Worm (Caenorhabditis elegans): ENCODE results near the gene nrx-1.

The nrx-1 gene

DNA sequence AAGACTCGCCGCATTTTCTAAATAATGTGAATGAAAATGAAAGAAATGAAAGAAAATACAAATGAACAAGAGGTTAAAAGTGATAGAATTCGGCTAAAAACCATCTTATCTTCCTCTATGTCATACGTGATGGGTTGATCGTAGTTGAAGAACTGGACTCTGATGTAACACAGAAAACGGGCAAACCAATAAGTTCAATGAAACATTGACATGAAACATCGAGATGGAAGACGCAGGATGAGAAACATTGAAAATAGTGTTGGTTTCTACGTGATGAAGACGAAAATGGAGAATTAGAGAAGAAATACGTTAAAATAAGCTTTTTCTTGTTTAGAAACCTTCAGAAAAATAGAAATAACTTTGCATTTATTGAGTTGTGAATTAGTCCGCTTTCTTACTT lies 66.2 kb downstream of the nrx-1 start, which contains the start of gene F32D8.12:
Gene F32D8.12, minus strand, starts transcription at position 48 of the 400 bp plus-strand sequence.
- TF ChIP-seq nhr-102 (tag; optimal IDR thresholded peaks at IDR 0.05): no peak
- TF ChIP-seq set-16 (GFP tag; IDR thresholded peaks at IDR 0.05): no peak
- peak; percentile 34 for TF ChIP-seq mep-1 (tag; optimal IDR thresholded peaks at IDR 0.05)
- no peak for TF ChIP-seq T26A8.4 (GFP tag; IDR thresholded peaks at IDR 0.05)
- TF ChIP-seq nhr-6 (tag; optimal IDR thresholded peaks at IDR 0.05): no peak
- TF ChIP-seq nhr-76 (tag; optimal IDR thresholded peaks at IDR 0.05): no peak
- peak; percentile 6 for TF ChIP-seq nhr-48 (tag; optimal IDR thresholded peaks at IDR 0.05)
- no peak for TF ChIP-seq fkh-10 (GFP tag; optimal IDR thresholded peaks at IDR 0.05)
- no peak for TF ChIP-seq F26F4.8 (GFP tag; conservative IDR thresholded peaks at IDR 0.05)
- TF ChIP-seq pha-4 (GFP tag; IDR thresholded peaks at IDR 0.05): no peak
- no peak for TF ChIP-seq pha-4 (tag; optimal IDR thresholded peaks at IDR 0.05)
- no peak for TF ChIP-seq gei-8 (GFP tag; optimal IDR thresholded peaks at IDR 0.05)
- TF ChIP-seq lin-38 (GFP tag; IDR thresholded peaks at IDR 0.05): peak; percentile 48; the same call in 1 of the 2 replicates
- no peak for TF ChIP-seq unc-39 (tag; optimal IDR thresholded peaks at IDR 0.05)
- TF ChIP-seq nhr-42 (GFP tag; IDR thresholded peaks at IDR 0.05): no peak
- peak in 1 of 2 experiments; percentile 85 for TF ChIP-seq hif-1 (tag; optimal IDR thresholded peaks at IDR 0.05)
- no peak for TF ChIP-seq ces-1 (GFP tag; optimal IDR thresholded peaks at IDR 0.05)
- no peak for TF ChIP-seq ceh-62 (tag; optimal IDR thresholded peaks at IDR 0.05)
- TF ChIP-seq daf-8 (GFP tag; IDR thresholded peaks at IDR 0.05): no peak
- TF ChIP-seq R02D3.7 (tag; optimal IDR thresholded peaks at IDR 0.05): no peak
- peak; percentile 45 for TF ChIP-seq hlh-11 (tag; optimal IDR thresholded peaks at IDR 0.05)
- TF ChIP-seq zfp-3 (GFP tag; conservative IDR thresholded peaks at IDR 0.05): no peak
- no peak for TF ChIP-seq lin-39 (tag; optimal IDR thresholded peaks at IDR 0.05)
- TF ChIP-seq fos-1 (tag; optimal IDR thresholded peaks at IDR 0.05): no peak
- no peak for TF ChIP-seq ZK546.5 (tag; optimal IDR thresholded peaks at IDR 0.05)
- TF ChIP-seq Y48G9A.11 (GFP tag; IDR thresholded peaks at IDR 0.05): no peak
- TF ChIP-seq hlh-30 (tag; optimal IDR thresholded peaks at IDR 0.05; ENCODE audit: insufficient read depth): peak; percentile 39
- no peak for TF ChIP-seq ztf-7 (tag; optimal IDR thresholded peaks at IDR 0.05)
- TF ChIP-seq dmd-6 (GFP tag; IDR thresholded peaks at IDR 0.05): peak; percentile 58
- no peak for TF ChIP-seq nhr-111 (GFP tag; optimal IDR thresholded peaks at IDR 0.05)
- 0 out of 2 replicates have a peak, but pooled peaks have one; percentile 17 for TF ChIP-seq ctbp-1 (GFP tag; IDR thresholded peaks at IDR 0.05)
- peak; percentile 47 for TF ChIP-seq nhr-11 (tag; optimal IDR thresholded peaks at IDR 0.05)
- TF ChIP-seq duxl-1 (tag; optimal IDR thresholded peaks at IDR 0.05; ENCODE audit: poor library complexity): peak; percentile 13
- TF ChIP-seq tag-97 (GFP tag; IDR thresholded peaks at IDR 0.05): no peak
- no peak for TF ChIP-seq jun-1 (tag; optimal IDR thresholded peaks at IDR 0.05)
- no peak for TF ChIP-seq saeg-2 (GFP tag; IDR thresholded peaks at IDR 0.05)
- TF ChIP-seq nhr-25 (tag; optimal IDR thresholded peaks at IDR 0.05; ENCODE audit: borderline replicate concordance, insufficient read depth): no peak
- TF ChIP-seq nhr-28 (tag; optimal IDR thresholded peaks at IDR 0.05): peak; percentile 73
- no peak for TF ChIP-seq dpl-1 (GFP tag; optimal IDR thresholded peaks at IDR 0.05)
- no peak for TF ChIP-seq Y5F2A.4 (GFP tag; optimal IDR thresholded peaks at IDR 0.05)
- TF ChIP-seq mes-2 (tag; optimal IDR thresholded peaks at IDR 0.05; ENCODE audit: poor library complexity, severe bottlenecking): peak; percentile 59
- no peak for TF ChIP-seq snpc-4 (tag; optimal IDR thresholded peaks at IDR 0.05)
- peak in 1 of 2 experiments; percentile 97 for TF ChIP-seq unc-62 (GFP tag; optimal IDR thresholded peaks at IDR 0.05 in 1 of 2)
- no peak for TF ChIP-seq unc-62 (tag; optimal IDR thresholded peaks at IDR 0.05)
- TF ChIP-seq aha-1 (tag): peak; percentile 56
- no peak for TF ChIP-seq madf-5 (GFP tag; IDR thresholded peaks at IDR 0.05)
- TF ChIP-seq nhr-77 (tag; optimal IDR thresholded peaks at IDR 0.05): peak; percentile 22
- no peak for TF ChIP-seq ceh-28 (tag; optimal IDR thresholded peaks at IDR 0.05)
- no peak for TF ChIP-seq spr-3 (GFP tag; optimal IDR thresholded peaks at IDR 0.05)
- no peak for TF ChIP-seq D1046.2 (GFP tag; IDR thresholded peaks at IDR 0.05)
- no peak for TF ChIP-seq sdz-12 (GFP tag; optimal IDR thresholded peaks at IDR 0.05)
- TF ChIP-seq nhr-10 (tag; optimal IDR thresholded peaks at IDR 0.05): peak; percentile 56
- no peak for TF ChIP-seq zip-11 (GFP tag; IDR thresholded peaks at IDR 0.05)

Measured in whole organism, L4 larva.